Fruit fly (Drosophila melanogaster): Measurements from ENCODE around the gene RhoGEF64C.

RhoGEF64C gene

dm6 chr3L:4825584-4825983 lies 133.0 kb downstream of the RhoGEF64C start, which contains the start of the genes Dhc64C and LeuRS-m (continued):
- TF ChIP-seq Dref (GFP tag; IDR thresholded peaks at IDR 0.05) (peak; percentile 90), CG10366 (GFP tag; IDR thresholded peaks at IDR 0.05) (no peak), fd3F (GFP tag; optimal IDR thresholded peaks at IDR 0.05) (no peak), CG30020 (tag; optimal IDR thresholded peaks at IDR 0.05) (no peak), CG10431 (GFP tag; optimal IDR thresholded peaks at IDR 0.05) (no peak), CG14014 (GFP tag; IDR thresholded peaks at IDR 0.05) (peak; percentile 51), H15 (GFP tag; IDR thresholded peaks at IDR 0.05) (no peak), CG15479 (GFP tag; optimal IDR thresholded peaks at IDR 0.05) (peak; percentile 15), btn (GFP tag; optimal IDR thresholded peaks at IDR 0.05) (no peak), CG9932 (GFP tag; IDR thresholded peaks at IDR 0.05) (peak; percentile 69), Oli (tag; optimal IDR thresholded peaks at IDR 0.05) (no peak), CG17359 (tag; optimal IDR thresholded peaks at IDR 0.05) (no peak), dm (GFP tag; optimal IDR thresholded peaks at IDR 0.05) (peak; percentile 29), mld (GFP tag; IDR thresholded peaks at IDR 0.05; ENCODE audit: partially characterized antibody) (no peak), CG4328 (GFP tag; optimal IDR thresholded peaks at IDR 0.05) (no peak), vnd (GFP tag; IDR thresholded peaks at IDR 0.05; ENCODE audit: partially characterized antibody) (no peak), B-H2 (GFP tag; optimal IDR thresholded peaks at IDR 0.05) (no peak), tgo (GFP tag; IDR thresholded peaks at IDR 0.05) (no peak), CG14667 (GFP tag; IDR thresholded peaks at IDR 0.05) (no peak), sc (optimal IDR thresholded peaks at IDR 0.05) (no peak), sc (GFP tag; optimal IDR thresholded peaks at IDR 0.05) (no peak), eve (GFP tag; optimal IDR thresholded peaks at IDR 0.05) (no peak), CG12391 (tag; optimal IDR thresholded peaks at IDR 0.05) (peak; percentile 46), inv (GFP tag; IDR thresholded peaks at IDR 0.05; ENCODE audit: partially characterized antibody) (peak; percentile 56; the same call in 1 of the 2 replicates), CG1792 (GFP tag; optimal IDR thresholded peaks at IDR 0.05) (no peak)

- TF ChIP-seq row (GFP tag; IDR thresholded peaks at IDR 0.05) (no peak), Jarid2 (GFP tag; optimal IDR thresholded peaks at IDR 0.05) (no peak), prd (optimal IDR thresholded peaks at IDR 0.05) (no peak), prd (GFP tag; IDR thresholded peaks at IDR 0.05) (no peak), usp (GFP tag; optimal IDR thresholded peaks at IDR 0.05) (no peak), CG10209 (GFP tag; optimal IDR thresholded peaks at IDR 0.05) (no peak), Nf-YB (GFP tag; optimal IDR thresholded peaks at IDR 0.05) (no peak)
Measured at dm6 chr3L:4833491-4833890, 140.9 kb downstream of the RhoGEF64C start, which contains the start of gene CG13708. CG13708 (minus strand) TSS chr3L:4833591.

dm6 chr3L:4835005-4835404 lies 142.4 kb downstream of the RhoGEF64C start:
- peak; percentile 50 for TF ChIP-seq Ets65A (GFP tag)
- no peak for TF ChIP-seq ab (GFP tag; optimal IDR thresholded peaks at IDR 0.05)
- no peak for TF ChIP-seq CG12104 (GFP tag; optimal IDR thresholded peaks at IDR 0.05)
- TF ChIP-seq zen (tag; optimal IDR thresholded peaks at IDR 0.05), result peak; percentile 47
- no peak for TF ChIP-seq Doc2 (GFP tag; IDR thresholded peaks at IDR 0.05)
- no peak for TF ChIP-seq Taf1 (GFP tag; IDR thresholded peaks at IDR 0.05)

- TF ChIP-seq hbn (GFP tag; IDR thresholded peaks at IDR 0.05; ENCODE audit: partially characterized antibody), result no peak
- TF ChIP-seq CG9817 (tag; optimal IDR thresholded peaks at IDR 0.05), result no peak
- no peak for TF ChIP-seq pum (GFP tag; optimal IDR thresholded peaks at IDR 0.05)
- no peak for TF ChIP-seq CG7786 (GFP tag; optimal IDR thresholded peaks at IDR 0.05)
- peak; percentile 67; the same call in 1 of the 2 replicates for TF ChIP-seq Drgx (GFP tag; IDR thresholded peaks at IDR 0.05)
- no peak for TF ChIP-seq fru (optimal IDR thresholded peaks at IDR 0.05)
- no peak for TF ChIP-seq CG9215 (GFP tag; IDR thresholded peaks at IDR 0.05)
- TF ChIP-seq Oli (tag; optimal IDR thresholded peaks at IDR 0.05), result no peak
- peak; percentile 70 for TF ChIP-seq nom (GFP tag; optimal IDR thresholded peaks at IDR 0.05)
- TF ChIP-seq vvl (GFP tag; IDR thresholded peaks at IDR 0.05), result no peak
Measured at dm6 chr3L:4836353-4836752, 143.8 kb downstream of the RhoGEF64C start.
